Worm (Caenorhabditis elegans): ENCODE data around the gene F08F1.3.

- no peak for TF ChIP-seq dmd-4 (tag; optimal IDR thresholded peaks at IDR 0.05; ENCODE audit: borderline replicate concordance)
- no peak for TF ChIP-seq che-1 (tag; optimal IDR thresholded peaks at IDR 0.05)
- TF ChIP-seq tbx-7 (tag; optimal IDR thresholded peaks at IDR 0.05) = no peak
- TF ChIP-seq hlh-13 (GFP tag; optimal IDR thresholded peaks at IDR 0.05) = no peak
- TF ChIP-seq mec-3 (tag; optimal IDR thresholded peaks at IDR 0.05; ENCODE audit: borderline replicate concordance) = no peak
- no peak for TF ChIP-seq zip-5 (tag; optimal IDR thresholded peaks at IDR 0.05)
- no peak for TF ChIP-seq nfya-1 (tag; optimal IDR thresholded peaks at IDR 0.05)
- TF ChIP-seq ama-1 (optimal IDR thresholded peaks at IDR 0.05) = no peak
- no peak for TF ChIP-seq pha-4 (tag; optimal IDR thresholded peaks at IDR 0.05)
- no peak for TF ChIP-seq odd-2 (tag; optimal IDR thresholded peaks at IDR 0.05)
Observed at ce11 chrX:8391505-8391904, 37.1 kb upstream of the F08F1.3 start.
